Fruit fly (Drosophila melanogaster) Kc167 (cell line): ENCODE data around the gene Ptp61F.

ENCODE experiments used
- Sin3A ChIP-seq: fragments of >200 bp; optimal IDR thresholded peaks from 2 replicates; lab custom pipeline; 2018; ENCODE audit warnings: missing external identifiers
- h ChIP-seq: fragments of >200 bp; optimal IDR thresholded peaks from 3 replicates; lab custom pipeline; 2018; ENCODE audit warnings: missing external identifiers
- psq ChIP-seq: fragments of >200 bp; optimal IDR thresholded peaks from 2 replicates; lab custom pipeline; 2017; ENCODE audit warnings: missing external identifiers

dm6 chr3L:1464465-1464864, 10.6 kb downstream of the Ptp61F start:
- TF ChIP-seq psq (lab: Kevin White, UChicago) (no peak), Sin3A (no peak), h (no peak)
